Fruit fly (Drosophila melanogaster) whole organism, pupa: ENCODE measurements around the gene Trf4-1.

Experiments used
- CG13204 ChIP-seq: fragments of 200-800 bp; sonication (Bioruptor generic); optimal IDR thresholded peaks from 2 replicates; lab custom pipeline; 2018; ENCODE audit warnings: missing biosample characterization, mild to moderate bottlenecking, missing genetic modification characterization, moderate library complexity
- CG14655 ChIP-seq: fragments of 200-800 bp; sonication (Bioruptor generic); optimal IDR thresholded peaks from 3 replicates; lab custom pipeline; 2017; ENCODE audit warnings: mild to moderate bottlenecking, missing biosample characterization, missing genetic modification reagents, missing genetic modification characterization
- CG15710 ChIP-seq: fragments of 200-800 bp; sonication (Bioruptor generic); optimal IDR thresholded peaks from 2 replicates; lab custom pipeline; 2018; ENCODE audit warnings: missing biosample characterization, mild to moderate bottlenecking, missing genetic modification characterization, moderate library complexity
- CG17806 ChIP-seq: fragments of 200-800 bp; sonication (Bioruptor generic); optimal IDR thresholded peaks from 2 replicates; lab custom pipeline; 2018; ENCODE audit warnings: missing biosample characterization, mild to moderate bottlenecking, missing genetic modification characterization, moderate library complexity
- CG8159 ChIP-seq: fragments of 200-800 bp; sonication (Bioruptor generic); optimal IDR thresholded peaks from 3 replicates; lab custom pipeline; 2018; ENCODE audit warnings: missing biosample characterization, mild to moderate bottlenecking, missing genetic modification characterization, moderate library complexity
- Ets98B ChIP-seq: fragments of 200-800 bp; sonication (Bioruptor generic); IDR thresholded peaks from 2 replicates; pipeline ENCODE4 v1.3.6; 2022; ENCODE audit warnings: missing biosample characterization, missing genetic modification characterization
- Pif1A ChIP-seq: fragments of 200-800 bp; sonication (Bioruptor generic); optimal IDR thresholded peaks from 3 replicates; lab custom pipeline; 2016; ENCODE audit warnings: missing biosample characterization, missing genetic modification characterization
- Snoo ChIP-seq: fragments of 200-800 bp; sonication (Bioruptor generic); optimal IDR thresholded peaks from 3 replicates; lab custom pipeline; 2017; ENCODE audit warnings: missing biosample characterization, mild to moderate bottlenecking, missing genetic modification characterization, inconsistent platforms
- fd96Ca ChIP-seq: fragments of 200-800 bp; sonication (Bioruptor generic); IDR thresholded peaks from 3 replicates; pipeline ENCODE4 v1.3.6; 2022; ENCODE audit warnings: missing biosample characterization, missing genetic modification characterization

The Trf4-1 gene

DNA sequence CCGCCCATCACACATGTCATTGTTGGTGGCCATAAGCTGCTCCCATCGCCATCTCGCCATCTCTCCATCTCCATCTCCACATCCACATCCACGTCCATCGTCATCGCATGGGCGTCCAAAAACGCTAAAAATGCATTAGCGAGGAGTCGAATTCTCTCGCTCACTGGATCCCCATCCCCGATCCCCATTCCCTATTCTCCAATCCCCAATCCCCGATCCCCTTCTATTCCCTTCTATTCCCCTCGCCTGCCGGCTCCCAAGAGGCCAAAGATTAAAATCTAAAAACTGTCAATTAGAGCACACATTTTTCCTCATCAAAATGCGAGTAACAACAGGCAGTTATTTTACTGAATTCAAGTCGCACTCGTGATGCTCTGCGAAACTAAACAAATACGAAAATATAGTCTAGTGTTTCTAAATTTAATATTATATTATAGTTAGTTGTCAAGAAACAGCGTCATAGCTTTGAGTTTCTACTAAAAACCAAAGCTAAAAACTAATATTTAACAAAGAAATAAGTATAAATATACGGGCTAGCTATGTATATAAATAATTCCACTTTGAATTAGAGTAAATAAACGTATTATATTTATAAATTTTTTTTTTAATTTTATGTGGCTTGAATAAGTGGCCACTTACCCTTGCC lies 56.8 kb downstream of the Trf4-1 start:
- TF ChIP-seq Snoo (no peak), CG17806 (tag; lab: Kevin White, UChicago) (no peak), fd96Ca (GFP tag; lab: Robert Waterston, UW) (no peak), CG13204 (GFP tag; lab: Kevin White, UChicago) (no peak), CG15710 (tag; lab: Kevin White, UChicago) (no peak), CG14655 (no peak), Ets98B (GFP tag; lab: Robert Waterston, UW) (no peak), CG8159 (no peak), Pif1A (GFP tag; lab: Kevin White, UChicago) (no peak)
